Fruit fly (Drosophila melanogaster) Kc167 (cell line): ENCODE results near the gene CG5274.

Experiments used
- insv ChIP-seq: fragments of >200 bp; optimal IDR thresholded peaks from 3 replicates; lab custom pipeline; 2018; ENCODE audit warnings: missing external identifiers
- psq ChIP-seq: fragments of >200 bp; optimal IDR thresholded peaks from 2 replicates; lab custom pipeline; 2017; ENCODE audit warnings: missing external identifiers

- TF ChIP-seq insv (lab: Kevin White, UChicago) = no peak
- TF ChIP-seq psq (lab: Kevin White, UChicago) = no peak
Observed at dm6 chr3L:20387843-20388163, 39.7 kb downstream of the CG5274 start.
